Worm (Caenorhabditis elegans) whole organism, L4 larva: Measurements from ENCODE around the gene K04C2.2.

Experiments used
- D1046.2 ChIP-seq: fragments of 200-800 bp; sonication (Bioruptor generic); IDR thresholded peaks from 2 replicates; pipeline ENCODE4 v1.3.6; 2022; ENCODE audit warnings: missing genetic modification characterization, missing compliant biosample characterization
- F10B5.3 ChIP-seq: sonication (generic microtip); optimal IDR thresholded peaks from 2 replicates; lab custom pipeline; 2016; ENCODE audit warnings: mild to moderate bottlenecking, missing genetic modification characterization, missing compliant biosample characterization
- F26F4.8 ChIP-seq: fragments of 200-800 bp; sonication (Bioruptor generic); conservative IDR thresholded peaks from 2 replicates; pipeline ENCODE4 v1.3.6; 2022; ENCODE audit warnings: missing genetic modification characterization, missing compliant biosample characterization
- F49E8.2 ChIP-seq: sonication (generic microtip); optimal IDR thresholded peaks from 2 replicates; lab custom pipeline; 2016; ENCODE audit warnings: missing compliant biosample characterization, mild to moderate bottlenecking, missing genetic modification characterization, borderline replicate concordance
- Y48G9A.11 ChIP-seq: fragments of 200-800 bp; sonication (Bioruptor generic); IDR thresholded peaks from 2 replicates; pipeline ENCODE4 v1.3.6; 2022; ENCODE audit warnings: missing genetic modification reagents, missing genetic modification characterization, missing compliant biosample characterization
- Y75B8A.6 ChIP-seq: fragments of 200-800 bp; sonication (Bioruptor generic); IDR thresholded peaks from 2 replicates; pipeline ENCODE4 v1.3.6; 2022; ENCODE audit warnings: missing genetic modification reagents, missing genetic modification characterization, missing compliant biosample characterization
- ZK337.2 ChIP-seq: fragments of 200-800 bp; sonication (Bioruptor generic); IDR thresholded peaks from 2 replicates; pipeline ENCODE4 v1.3.6; 2022; ENCODE audit warnings: missing genetic modification reagents, missing genetic modification characterization, missing compliant biosample characterization
- aha-1 ChIP-seq: fragments of 150-350 bp; peaks from one replicate; lab custom pipeline; 2014; ENCODE audit warnings: missing biosample characterization, missing genetic modification characterization
- arid-1 ChIP-seq: fragments of 200-800 bp; sonication (Bioruptor generic); conservative IDR thresholded peaks from 2 replicates; pipeline ENCODE4 v1.3.6; 2022; ENCODE audit warnings: missing genetic modification reagents, missing genetic modification characterization, missing compliant biosample characterization
- ceh-28 ChIP-seq: fragments of 150-350 bp; optimal IDR thresholded peaks from 2 replicates; lab custom pipeline; 2014; ENCODE audit warnings: missing biosample characterization, missing genetic modification reagents, missing genetic modification characterization
- ctbp-1 ChIP-seq: fragments of 200-800 bp; sonication (Bioruptor generic); IDR thresholded peaks from 2 replicates; pipeline ENCODE4 v1.3.6; 2022; ENCODE audit warnings: missing genetic modification reagents, missing genetic modification characterization, missing compliant biosample characterization
- daf-16 ChIP-seq, 3 experiments: sonication (generic microtip); optimal IDR thresholded peaks; 2 replicates each; lab custom pipeline; 2016 to 2017; ENCODE audit warnings: missing genetic modification characterization in 3 of 3, missing genetic modification reagents in 3 of 3, mild to moderate bottlenecking in 2 of 3, missing compliant biosample characterization in 2 of 3, missing biosample characterization in 1 of 3, moderate library complexity in 1 of 3
- dmd-6 ChIP-seq: fragments of 200-800 bp; sonication (Bioruptor generic); IDR thresholded peaks from 2 replicates; pipeline ENCODE4 v1.3.6; 2022; ENCODE audit warnings: missing genetic modification reagents, missing genetic modification characterization, missing compliant biosample characterization
- dmd-9 ChIP-seq: fragments of 200-800 bp; sonication (Bioruptor generic); IDR thresholded peaks from 2 replicates; pipeline ENCODE4 v1.3.6; 2022; ENCODE audit warnings: missing genetic modification reagents, missing genetic modification characterization, missing compliant biosample characterization
- dpl-1 ChIP-seq: fragments of 150-350 bp; optimal IDR thresholded peaks from 2 replicates; lab custom pipeline; 2014; ENCODE audit warnings: missing biosample characterization, missing genetic modification reagents, missing genetic modification characterization
- fos-1 ChIP-seq: fragments of 150-350 bp; optimal IDR thresholded peaks from 2 replicates; lab custom pipeline; 2014; ENCODE audit warnings: missing biosample characterization, missing genetic modification characterization
- hif-1 ChIP-seq, 2 experiments: sonication (generic microtip); optimal IDR thresholded peaks; 2 replicates each; lab custom pipeline; 2016 to 2017; ENCODE audit warnings: missing compliant biosample characterization in 2 of 2, missing genetic modification characterization in 2 of 2, missing genetic modification reagents in 2 of 2, missing genotype in 2 of 2, mild to moderate bottlenecking in 1 of 2
- hlh-11 ChIP-seq: fragments of 200-800 bp; sonication (Bioruptor generic); optimal IDR thresholded peaks from 2 replicates; lab custom pipeline; 2018; ENCODE audit warnings: mild to moderate bottlenecking, missing genetic modification characterization, missing compliant biosample characterization
- hlh-30 ChIP-seq: sonication (generic microtip); optimal IDR thresholded peaks from 2 replicates; lab custom pipeline; 2017; ENCODE audit warnings: antibody characterized with exemption, mild to moderate bottlenecking, missing genetic modification characterization, missing compliant biosample characterization; ENCODE audit not compliant: insufficient read depth
- lim-7 ChIP-seq: fragments of 200-800 bp; sonication (Bioruptor generic); IDR thresholded peaks from 2 replicates; pipeline ENCODE4 v1.3.6; 2022; ENCODE audit warnings: missing genetic modification characterization, missing compliant biosample characterization
- lin-1 ChIP-seq: fragments of 200-800 bp; sonication (Bioruptor generic); IDR thresholded peaks from 2 replicates; pipeline ENCODE4 v1.3.6; 2022; ENCODE audit warnings: missing genetic modification reagents, missing genetic modification characterization, missing compliant biosample characterization
- lin-13 ChIP-seq: fragments of 150-350 bp; optimal IDR thresholded peaks from 2 replicates; lab custom pipeline; 2014; ENCODE audit warnings: missing biosample characterization, missing genetic modification reagents, missing genetic modification characterization
- lsy-2 ChIP-seq, 2 experiments: fragments of 150-350 bp in 1 of 2; sonication (generic microtip) in 1 of 2; optimal IDR thresholded peaks; 2 replicates each; lab custom pipeline; 2014 to 2017; ENCODE audit warnings: missing biosample characterization in 2 of 2, missing genetic modification characterization in 2 of 2
- mdl-1 ChIP-seq, 2 experiments: fragments of 150-350 bp in 1 of 2; sonication (generic microtip) in 1 of 2; optimal IDR thresholded peaks; 2 replicates each; lab custom pipeline; 2014 to 2017; ENCODE audit warnings: missing biosample characterization in 2 of 2, missing genetic modification characterization in 2 of 2
- mep-1 ChIP-seq: fragments of 150-350 bp; sonication (generic microtip); optimal IDR thresholded peaks from 3 replicates; lab custom pipeline; 2014; ENCODE audit warnings: missing biosample characterization, missing genetic modification characterization
- mes-2 ChIP-seq: sonication (generic microtip); optimal IDR thresholded peaks from 2 replicates; lab custom pipeline; 2016; ENCODE audit warnings: missing genotype, mild to moderate bottlenecking, missing genetic modification characterization, missing compliant biosample characterization; ENCODE audit not compliant: poor library complexity, severe bottlenecking
- mxl-2 ChIP-seq: fragments of 200-800 bp; sonication (Bioruptor generic); conservative IDR thresholded peaks from 2 replicates; pipeline ENCODE4 v1.3.6; 2022; ENCODE audit warnings: missing genetic modification reagents, missing genetic modification characterization, missing compliant biosample characterization
- nhr-10 ChIP-seq: fragments of 150-350 bp; optimal IDR thresholded peaks from 2 replicates; lab custom pipeline; 2014; ENCODE audit warnings: missing biosample characterization, missing genetic modification characterization
- nhr-102 ChIP-seq: sonication (generic microtip); optimal IDR thresholded peaks from 2 replicates; lab custom pipeline; 2016; ENCODE audit warnings: mild to moderate bottlenecking, missing genetic modification characterization, moderate library complexity, missing compliant biosample characterization
- nhr-11 ChIP-seq: fragments of 150-350 bp; optimal IDR thresholded peaks from 2 replicates; lab custom pipeline; 2014; ENCODE audit warnings: missing biosample characterization, missing genetic modification characterization
- nhr-111 ChIP-seq: fragments of 200-800 bp; sonication (Bioruptor generic); optimal IDR thresholded peaks from 2 replicates; lab custom pipeline; 2018; ENCODE audit warnings: mild to moderate bottlenecking, missing genetic modification characterization, missing compliant biosample characterization
- nhr-28 ChIP-seq: fragments of 150-350 bp; optimal IDR thresholded peaks from 2 replicates; lab custom pipeline; 2014; ENCODE audit warnings: missing biosample characterization, missing genetic modification characterization
- nhr-48 ChIP-seq: sonication (generic microtip); optimal IDR thresholded peaks from 2 replicates; lab custom pipeline; 2016; ENCODE audit warnings: mild to moderate bottlenecking, missing genetic modification characterization, missing compliant biosample characterization
- nhr-76 ChIP-seq: fragments of 150-350 bp; optimal IDR thresholded peaks from 2 replicates; lab custom pipeline; 2014; ENCODE audit warnings: missing biosample characterization, missing genetic modification characterization
- pha-4 ChIP-seq, 2 experiments: fragments of 150-350 bp in 1 of 2; fragments of 200-800 bp in 1 of 2; sonication (Bioruptor generic) in 1 of 2; IDR thresholded peaks in 1 of 2; optimal IDR thresholded peaks in 1 of 2; 2 replicates each; pipeline versions ENCODE4 v1.3.6 to Lab custom; 2014 to 2022; ENCODE audit warnings: missing genetic modification characterization in 2 of 2, missing genetic modification reagents in 2 of 2, missing biosample characterization in 1 of 2, missing compliant biosample characterization in 1 of 2
- rbr-2 ChIP-seq: sonication (generic microtip); optimal IDR thresholded peaks from 2 replicates; lab custom pipeline; 2016; ENCODE audit warnings: missing genotype, missing genetic modification characterization, missing compliant biosample characterization
- saeg-2 ChIP-seq: fragments of 200-800 bp; sonication (Bioruptor generic); IDR thresholded peaks from 2 replicates; pipeline ENCODE4 v1.3.6; 2022; ENCODE audit warnings: missing genetic modification reagents, missing genetic modification characterization, missing compliant biosample characterization
- snpc-4 ChIP-seq: fragments of 150-350 bp; optimal IDR thresholded peaks from 2 replicates; lab custom pipeline; 2014; ENCODE audit warnings: missing biosample characterization, missing genetic modification characterization
- unc-39 ChIP-seq: sonication (generic microtip); optimal IDR thresholded peaks from 2 replicates; lab custom pipeline; 2017; ENCODE audit warnings: missing biosample characterization, missing genetic modification characterization
- unc-62 ChIP-seq, 3 experiments: fragments of 150-350 bp in 1 of 3; sonication (generic microtip); optimal IDR thresholded peaks in 2 of 3; peaks in 1 of 3; 1 replicate in 1 of 3; 2 replicates in 2 of 3; lab custom pipeline; 2014 to 2017; ENCODE audit warnings: missing biosample characterization in 3 of 3, missing genetic modification characterization in 3 of 3, missing genetic modification reagents in 3 of 3, missing genotype in 1 of 3
- zip-11 ChIP-seq: fragments of 200-800 bp; sonication (Bioruptor generic); IDR thresholded peaks from 2 replicates; pipeline ENCODE4 v1.3.6; 2022; ENCODE audit warnings: missing genetic modification characterization, missing compliant biosample characterization
- ztf-11 ChIP-seq: fragments of 150-350 bp; optimal IDR thresholded peaks from 2 replicates; lab custom pipeline; 2014; ENCODE audit warnings: missing biosample characterization, missing genetic modification characterization

The K04C2.2 gene

DNA sequence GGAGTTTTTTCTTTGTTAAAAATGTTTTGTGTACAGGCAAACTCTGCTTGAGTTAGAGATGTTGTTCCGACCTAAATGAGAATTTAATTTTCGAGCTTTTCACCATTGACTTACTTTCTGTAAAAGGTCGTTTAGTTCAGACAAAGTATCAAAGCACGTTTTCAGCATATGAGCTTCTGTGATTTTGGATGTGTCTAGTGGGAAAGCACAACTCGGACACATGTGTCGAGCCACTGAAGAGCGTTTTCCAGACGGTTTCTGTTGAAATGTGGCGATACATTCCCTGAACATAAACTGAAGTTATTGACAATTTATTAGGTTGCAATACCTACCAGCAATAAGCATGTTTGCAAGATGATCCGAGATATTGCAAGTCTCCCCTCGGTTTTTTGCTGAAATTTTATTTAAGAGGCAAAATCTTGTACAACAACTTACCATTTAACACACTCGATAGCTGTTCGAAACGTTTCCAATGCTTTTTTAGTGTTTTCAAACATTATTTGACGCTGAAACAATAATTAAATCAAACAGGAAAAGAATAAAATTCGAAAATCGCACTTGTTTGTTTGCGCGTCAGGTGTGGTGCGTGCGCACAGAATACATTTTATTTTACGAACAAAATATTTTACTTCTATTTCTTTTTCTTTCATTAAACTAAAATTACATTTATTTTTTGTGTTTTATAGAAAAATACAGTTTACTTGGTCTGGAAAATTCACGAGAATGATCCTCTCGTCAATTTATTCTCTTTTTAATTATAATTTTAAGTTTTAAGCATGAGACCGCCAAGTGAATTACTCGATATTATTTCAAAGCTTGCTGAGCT is at the start of gene K04C2.2, which contains the start of gene brd-1:
TSS of gene K04C2.2 (plus strand) at position 776 of the 826 bp plus-strand sequence.
TSS of gene brd-1 (minus strand) at position 506 of the 826 bp plus-strand sequence.
- TF ChIP-seq dpl-1 (GFP tag; lab: Kevin White, UChicago), result peak; percentile 68
- peak in 1 of 2 experiments; percentile 28 for TF ChIP-seq lsy-2 (tag; optimal IDR thresholded peaks at IDR 0.05; lab: Kevin White, UChicago)
- no peak for TF ChIP-seq F10B5.3 (tag; lab: Kevin White, UChicago)
- no peak for TF ChIP-seq nhr-11 (tag; lab: Kevin White, UChicago)
- TF ChIP-seq aha-1 (tag; lab: Kevin White, UChicago), result peak; percentile 95
- TF ChIP-seq mes-2 (tag; lab: Kevin White, UChicago), result peak; percentile 45
- TF ChIP-seq hlh-11 (tag; lab: Kevin White, UChicago), result no peak
- no peak for TF ChIP-seq zip-11 (GFP tag; lab: Robert Waterston, UW)

DNA sequence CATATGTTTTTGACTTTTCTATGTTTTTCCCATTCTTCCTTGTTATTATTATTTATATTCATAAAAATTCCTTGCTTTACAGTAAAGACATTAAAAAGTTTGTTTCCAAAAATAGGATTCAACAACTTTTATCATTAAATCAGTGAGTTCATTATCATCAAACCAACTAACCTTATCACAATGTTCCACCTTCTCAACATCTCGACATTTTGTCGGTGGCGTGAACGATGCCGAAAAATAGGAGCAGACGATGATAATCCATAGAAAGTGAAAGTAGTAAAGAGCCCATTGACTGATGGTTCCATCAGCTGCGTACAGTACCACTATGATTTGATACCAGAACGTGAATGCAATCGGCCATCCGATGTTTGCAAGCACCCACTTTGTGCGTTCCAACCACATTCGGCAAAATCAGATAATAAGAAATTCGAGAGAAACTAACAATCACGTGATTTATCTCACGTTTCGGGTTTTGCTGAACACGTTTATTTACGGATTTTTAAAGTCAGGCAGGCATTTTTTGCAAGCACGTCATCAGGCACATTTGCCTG is 40.8 kb upstream of the K04C2.2 start, which contains the start of gene dhhc-5:
TSS of gene dhhc-5 (minus strand) at position 406 of the 551 bp plus-strand sequence.
- TF ChIP-seq D1046.2 (GFP tag; lab: Robert Waterston, UW) (no peak), hlh-11 (tag; lab: Kevin White, UChicago) (peak; percentile 65), nhr-102 (tag; lab: Kevin White, UChicago) (peak; percentile 17), unc-62 (GFP tag; optimal IDR thresholded peaks at IDR 0.05 in 1 of 2; lab: Kevin White, UChicago) (peak in 1 of 2 experiments; percentile 91), unc-62 (tag; optimal IDR thresholded peaks at IDR 0.05; lab: Kevin White, UChicago) (no peak), nhr-111 (no peak), Y75B8A.6 (GFP tag; lab: Robert Waterston, UW) (no peak), daf-16 (GFP tag; optimal IDR thresholded peaks at IDR 0.05; lab: Kevin White, UChicago) (no peak), daf-16 (tag; optimal IDR thresholded peaks at IDR 0.05; lab: Kevin White, UChicago) (peak; percentile 80), nhr-28 (peak; percentile 9), dmd-6 (peak; percentile 37; the same call in 1 of the 2 replicates)

DNA sequence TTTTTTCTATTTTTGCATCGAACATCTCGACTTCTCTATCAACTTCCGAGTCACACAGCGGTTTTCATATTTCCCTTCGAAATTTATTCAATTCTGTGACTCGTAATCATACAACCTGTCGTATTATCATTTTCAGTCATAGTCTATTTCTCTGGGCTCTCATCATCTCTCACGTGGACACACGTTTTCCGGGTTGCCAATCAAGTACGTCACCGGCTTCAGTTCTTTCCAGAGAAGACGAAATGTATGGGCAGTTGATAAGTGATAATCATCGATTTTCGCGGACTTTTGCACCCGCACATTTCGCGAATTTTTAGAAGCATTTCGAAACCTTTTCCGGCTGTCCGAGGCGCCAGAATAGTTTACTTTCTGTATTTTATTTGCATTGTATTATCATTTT is 39.3 kb upstream of the K04C2.2 start, which contains the start of gene srv-1:
TSS of gene srv-1 (plus strand) at position 131 of the 400 bp plus-strand sequence.
- TF ChIP-seq fos-1 (tag; lab: Kevin White, UChicago), result peak; percentile 43
- peak; percentile 93 for TF ChIP-seq nhr-48 (tag; lab: Kevin White, UChicago)
- TF ChIP-seq hlh-30, result peak; percentile 41
- peak; percentile 91 for TF ChIP-seq hlh-11 (tag; lab: Kevin White, UChicago)
- no peak for TF ChIP-seq lim-7 (GFP tag; lab: Robert Waterston, UW)
- TF ChIP-seq dpl-1 (GFP tag; lab: Kevin White, UChicago), result no peak
- peak; percentile 51; the same call in 1 of the 2 replicates for TF ChIP-seq mxl-2
- TF ChIP-seq F26F4.8 (GFP tag; lab: Robert Waterston, UW), result no peak
- no peak for TF ChIP-seq saeg-2
- TF ChIP-seq hif-1 (tag; optimal IDR thresholded peaks at IDR 0.05; lab: Kevin White, UChicago), result no peak
- no peak for TF ChIP-seq nhr-76 (tag; lab: Kevin White, UChicago)
- no peak for TF ChIP-seq F49E8.2 (tag; lab: Kevin White, UChicago)
- no peak for TF ChIP-seq Y48G9A.11 (GFP tag; lab: Robert Waterston, UW)
- no peak for TF ChIP-seq ctbp-1 (GFP tag; lab: Robert Waterston, UW)
- no peak for TF ChIP-seq ztf-11 (tag; lab: Kevin White, UChicago)
- TF ChIP-seq ceh-28 (tag; lab: Kevin White, UChicago), result no peak
- no peak for TF ChIP-seq aha-1 (tag; lab: Kevin White, UChicago)
- TF ChIP-seq arid-1 (GFP tag; lab: Robert Waterston, UW), result no peak
- peak; percentile 86 for TF ChIP-seq lin-1
- no peak for TF ChIP-seq pha-4 (GFP tag; IDR thresholded peaks at IDR 0.05; lab: Robert Waterston, UW)
- TF ChIP-seq pha-4 (tag; optimal IDR thresholded peaks at IDR 0.05; lab: Kevin White, UChicago), result no peak
- TF ChIP-seq nhr-28, result peak; percentile 75
- TF ChIP-seq snpc-4 (tag; lab: Kevin White, UChicago), result no peak
- no peak for TF ChIP-seq rbr-2 (tag; lab: Kevin White, UChicago)
- TF ChIP-seq dmd-9, result no peak
- TF ChIP-seq lin-13, result no peak
- peak in 1 of 2 experiments; percentile 52 for TF ChIP-seq mdl-1 (tag; optimal IDR thresholded peaks at IDR 0.05; lab: Kevin White, UChicago)
- TF ChIP-seq nhr-111, result no peak
- TF ChIP-seq ZK337.2, result no peak
- TF ChIP-seq mep-1 (tag; lab: Kevin White, UChicago), result no peak
- no peak for TF ChIP-seq unc-39
- TF ChIP-seq nhr-10 (tag; lab: Kevin White, UChicago), result no peak
